Worm (Caenorhabditis elegans) whole organism, young adult: ENCODE results near the gene Y24D9B.1.

Experiments
- B0019.2 ChIP-seq: fragments of 200-800 bp; sonication (Bioruptor generic); conservative IDR thresholded peaks from 2 replicates; pipeline ENCODE4 v1.3.6; 2022; ENCODE audit warnings: missing genetic modification reagents, missing genetic modification characterization, missing compliant biosample characterization
- B0261.1 ChIP-seq: sonication (generic microtip); optimal IDR thresholded peaks from 2 replicates; lab custom pipeline; 2016; ENCODE audit warnings: mild to moderate bottlenecking, missing genetic modification characterization, moderate library complexity, missing compliant biosample characterization
- C06A6.2 ChIP-seq: fragments of 200-800 bp; sonication (Bioruptor generic); conservative IDR thresholded peaks from 2 replicates; pipeline ENCODE4 v1.3.6; 2022; ENCODE audit warnings: missing genetic modification characterization, missing compliant biosample characterization
- F23B12.7 ChIP-seq: sonication (generic microtip); optimal IDR thresholded peaks from 2 replicates; lab custom pipeline; 2017; ENCODE audit warnings: missing genetic modification characterization, mild to moderate bottlenecking, missing compliant biosample characterization, antibody characterized with exemption, moderate library complexity; ENCODE audit not compliant: insufficient read depth
- F33H1.4 ChIP-seq: fragments of 200-800 bp; sonication (Bioruptor generic); IDR thresholded peaks from 2 replicates; pipeline ENCODE4 v1.3.6; 2022; ENCODE audit warnings: missing genetic modification reagents, missing genetic modification characterization, missing compliant biosample characterization
- F39B2.1 ChIP-seq: fragments of 200-800 bp; sonication (Bioruptor generic); IDR thresholded peaks from 2 replicates; pipeline ENCODE4 v1.3.6; 2022; ENCODE audit warnings: missing genetic modification reagents, missing genetic modification characterization, missing compliant biosample characterization
- F49E8.2 ChIP-seq: sonication (generic microtip); optimal IDR thresholded peaks from 3 replicates; lab custom pipeline; 2017; ENCODE audit warnings: missing genetic modification characterization, mild to moderate bottlenecking, missing compliant biosample characterization, antibody characterized with exemption, moderate library complexity; ENCODE audit not compliant: insufficient read depth
- F52B5.7 ChIP-seq: sonication (generic microtip); optimal IDR thresholded peaks from 2 replicates; lab custom pipeline; 2016; ENCODE audit warnings: mild to moderate bottlenecking, missing genetic modification characterization, missing compliant biosample characterization
- F57C9.4 ChIP-seq: sonication (generic microtip); optimal IDR thresholded peaks from 2 replicates; lab custom pipeline; 2017; ENCODE audit warnings: mild to moderate bottlenecking, missing genetic modification characterization, missing compliant biosample characterization
- Y56A3A.18 ChIP-seq: fragments of 200-800 bp; sonication (Bioruptor generic); IDR thresholded peaks from 2 replicates; pipeline ENCODE4 v1.3.6; 2022; ENCODE audit warnings: missing genetic modification reagents, missing genetic modification characterization, missing compliant biosample characterization
- Y79H2A.3 ChIP-seq: fragments of 200-800 bp; sonication (Bioruptor generic); conservative IDR thresholded peaks from 2 replicates; pipeline ENCODE4 v1.3.6; 2022; ENCODE audit warnings: missing genetic modification reagents, missing genetic modification characterization, missing compliant biosample characterization
- ZK185.1 ChIP-seq: sonication (generic microtip); optimal IDR thresholded peaks from 2 replicates; lab custom pipeline; 2016; ENCODE audit warnings: mild to moderate bottlenecking, missing genetic modification characterization, missing compliant biosample characterization; ENCODE audit not compliant: poor library complexity, severe bottlenecking
- aptf-3 ChIP-seq: fragments of 200-800 bp; sonication (Bioruptor generic); IDR thresholded peaks from 2 replicates; pipeline ENCODE4 v1.3.6; 2022; ENCODE audit warnings: missing genetic modification characterization, missing compliant biosample characterization
- attf-3 ChIP-seq: fragments of 200-800 bp; sonication (Bioruptor generic); conservative IDR thresholded peaks from 2 replicates; pipeline ENCODE4 v1.3.6; 2022; ENCODE audit warnings: missing genetic modification reagents, missing genetic modification characterization, missing compliant biosample characterization
- attf-5 ChIP-seq: fragments of 200-800 bp; sonication (Bioruptor generic); optimal IDR thresholded peaks from 2 replicates; lab custom pipeline; 2018; ENCODE audit warnings: mild to moderate bottlenecking, missing genetic modification characterization, missing compliant biosample characterization
- bed-1 ChIP-seq: fragments of 200-800 bp; sonication (Bioruptor generic); IDR thresholded peaks from 2 replicates; pipeline ENCODE4 v1.3.6; 2022; ENCODE audit warnings: missing genetic modification reagents, missing genetic modification characterization, missing compliant biosample characterization
- ccch-3 ChIP-seq: fragments of 200-800 bp; sonication (Bioruptor generic); optimal IDR thresholded peaks from 2 replicates; lab custom pipeline; 2018; ENCODE audit warnings: mild to moderate bottlenecking, missing genetic modification characterization, missing compliant biosample characterization
- cebp-1 ChIP-seq, 2 experiments: fragments of 200-800 bp in 1 of 2; sonication (Bioruptor generic) in 1 of 2; sonication (generic microtip) in 1 of 2; IDR thresholded peaks in 1 of 2; optimal IDR thresholded peaks in 1 of 2; 2 replicates each; pipeline versions ENCODE4 v1.3.6 to Lab custom; 2017 to 2022; ENCODE audit warnings: missing compliant biosample characterization in 2 of 2, missing genetic modification characterization in 2 of 2, mild to moderate bottlenecking in 1 of 2, missing genetic modification reagents in 1 of 2, moderate library complexity in 1 of 2
- cebp-2 ChIP-seq: fragments of 200-800 bp; sonication (Bioruptor generic); IDR thresholded peaks from 2 replicates; pipeline ENCODE4 v1.3.6; 2022; ENCODE audit warnings: missing genetic modification characterization, missing compliant biosample characterization
- ceh-79 ChIP-seq: sonication (generic microtip); optimal IDR thresholded peaks from 2 replicates; lab custom pipeline; 2017; ENCODE audit warnings: mild to moderate bottlenecking, missing genetic modification characterization, missing compliant biosample characterization
- dpff-1 ChIP-seq: sonication (generic microtip); optimal IDR thresholded peaks from 2 replicates; lab custom pipeline; 2017; ENCODE audit warnings: mild to moderate bottlenecking, missing genetic modification characterization, missing compliant biosample characterization
- dpl-1 ChIP-seq: fragments of 150-350 bp; optimal IDR thresholded peaks from 2 replicates; lab custom pipeline; 2014; ENCODE audit warnings: missing biosample characterization, missing genetic modification reagents, missing genetic modification characterization
- efl-1 ChIP-seq: fragments of 150-350 bp; optimal IDR thresholded peaks from 2 replicates; lab custom pipeline; 2014; ENCODE audit warnings: missing biosample characterization, missing genetic modification reagents, missing genetic modification characterization
- egrh-3 ChIP-seq: fragments of 200-800 bp; sonication (Bioruptor generic); IDR thresholded peaks from 2 replicates; pipeline ENCODE4 v1.3.6; 2022; ENCODE audit warnings: missing genetic modification reagents, missing genetic modification characterization, missing compliant biosample characterization
- hmg-1.2 ChIP-seq: fragments of 200-800 bp; sonication (Bioruptor generic); IDR thresholded peaks from 2 replicates; pipeline ENCODE4 v1.3.6; 2022; ENCODE audit warnings: missing genetic modification reagents, missing genetic modification characterization, missing compliant biosample characterization
- hmg-20 ChIP-seq: fragments of 200-800 bp; sonication (Bioruptor generic); IDR thresholded peaks from 2 replicates; pipeline ENCODE4 v1.3.6; 2022; ENCODE audit warnings: missing genetic modification reagents, missing genetic modification characterization, missing compliant biosample characterization
- lin-26 ChIP-seq: fragments of 200-800 bp; sonication (Bioruptor generic); IDR thresholded peaks from 2 replicates; pipeline ENCODE4 v1.3.6; 2022; ENCODE audit warnings: missing genetic modification reagents, missing genetic modification characterization, missing compliant biosample characterization
- lin-54 ChIP-seq: fragments of 200-800 bp; sonication (Bioruptor generic); optimal IDR thresholded peaks from 2 replicates; lab custom pipeline; 2018; ENCODE audit warnings: mild to moderate bottlenecking, missing genetic modification characterization, missing compliant biosample characterization
- lir-1 ChIP-seq: fragments of 200-800 bp; sonication (Bioruptor generic); conservative IDR thresholded peaks from 2 replicates; pipeline ENCODE4 v1.3.6; 2022; ENCODE audit warnings: missing genetic modification reagents, missing genetic modification characterization, missing compliant biosample characterization
- lsl-1 ChIP-seq: fragments of 200-800 bp; sonication (Bioruptor generic); optimal IDR thresholded peaks from 2 replicates; lab custom pipeline; 2018; ENCODE audit warnings: mild to moderate bottlenecking, missing genetic modification characterization, moderate library complexity, missing compliant biosample characterization
- madf-6 ChIP-seq: fragments of 200-800 bp; sonication (Bioruptor generic); IDR thresholded peaks from 2 replicates; pipeline ENCODE4 v1.3.6; 2022; ENCODE audit warnings: missing genetic modification reagents, missing genetic modification characterization, missing compliant biosample characterization
- madf-8 ChIP-seq: fragments of 200-800 bp; sonication (Bioruptor generic); conservative IDR thresholded peaks from 2 replicates; pipeline ENCODE4 v1.3.6; 2022; ENCODE audit warnings: missing genetic modification reagents, missing genetic modification characterization, missing compliant biosample characterization
- mcd-1 ChIP-seq: fragments of 200-800 bp; sonication (Bioruptor generic); IDR thresholded peaks from 2 replicates; pipeline ENCODE4 v1.3.6; 2022; ENCODE audit warnings: missing genetic modification reagents, missing genetic modification characterization, missing compliant biosample characterization
- pbrm-1 ChIP-seq: fragments of 200-800 bp; sonication (Bioruptor generic); IDR thresholded peaks from 2 replicates; pipeline ENCODE4 v1.3.6; 2022; ENCODE audit warnings: missing genetic modification reagents, missing genetic modification characterization, missing compliant biosample characterization
- pha-4 ChIP-seq: fragments of 150-350 bp; sonication (generic microtip); optimal IDR thresholded peaks from 2 replicates; lab custom pipeline; 2014; ENCODE audit warnings: missing biosample characterization, missing genetic modification reagents, missing genetic modification characterization
- rcor-1 ChIP-seq: fragments of 200-800 bp; sonication (Bioruptor generic); IDR thresholded peaks from 2 replicates; pipeline ENCODE4 v1.3.6; 2022; ENCODE audit warnings: missing genetic modification reagents, missing genetic modification characterization, missing compliant biosample characterization
- rec-8 ChIP-seq, 2 experiments: sonication (generic microtip); optimal IDR thresholded peaks; 2 replicates each; lab custom pipeline; 2016; ENCODE audit warnings: mild to moderate bottlenecking in 2 of 2, missing genetic modification characterization in 2 of 2, missing genetic modification reagents in 2 of 2, missing genotype in 2 of 2, missing biosample characterization in 1 of 2, missing compliant biosample characterization in 1 of 2, moderate library complexity in 1 of 2
- repo-1 ChIP-seq: sonication (generic microtip); optimal IDR thresholded peaks from 2 replicates; lab custom pipeline; 2017; ENCODE audit warnings: mild to moderate bottlenecking, missing genetic modification characterization, missing compliant biosample characterization
- snpc-1.3 ChIP-seq: sonication (generic microtip); optimal IDR thresholded peaks from 2 replicates; lab custom pipeline; 2017; ENCODE audit warnings: missing genetic modification characterization, mild to moderate bottlenecking, missing compliant biosample characterization, antibody characterized with exemption, moderate library complexity, missing genotype, missing genetic modification reagents; ENCODE audit not compliant: insufficient read depth
- snpc-3.4 ChIP-seq: sonication (generic microtip); optimal IDR thresholded peaks from 2 replicates; lab custom pipeline; 2017; ENCODE audit warnings: missing genetic modification characterization, mild to moderate bottlenecking, missing compliant biosample characterization, antibody characterized with exemption, moderate library complexity, missing genotype, missing genetic modification reagents
- tlf-1 ChIP-seq: fragments of 200-800 bp; sonication (Bioruptor generic); optimal IDR thresholded peaks from 2 replicates; lab custom pipeline; 2018; ENCODE audit warnings: mild to moderate bottlenecking, missing genetic modification characterization, missing compliant biosample characterization
- unc-130 ChIP-seq: sonication (generic microtip); optimal IDR thresholded peaks from 2 replicates; lab custom pipeline; 2016; ENCODE audit warnings: missing genetic modification reagents, missing genetic modification characterization, missing compliant biosample characterization
- zfh-2 ChIP-seq: fragments of 200-800 bp; sonication (Bioruptor generic); conservative IDR thresholded peaks from 2 replicates; pipeline ENCODE4 v1.3.6; 2022; ENCODE audit warnings: missing genetic modification reagents, missing genetic modification characterization, missing compliant biosample characterization
- ztf-22 ChIP-seq: fragments of 200-800 bp; sonication (Bioruptor generic); optimal IDR thresholded peaks from 2 replicates; lab custom pipeline; 2018; ENCODE audit warnings: mild to moderate bottlenecking, missing genetic modification characterization, moderate library complexity, missing compliant biosample characterization
- ztf-25 ChIP-seq: fragments of 200-800 bp; sonication (Bioruptor generic); IDR thresholded peaks from 2 replicates; pipeline ENCODE4 v1.3.6; 2022; ENCODE audit warnings: missing genetic modification reagents, missing genetic modification characterization, missing compliant biosample characterization
- ztf-6 ChIP-seq: fragments of 200-800 bp; sonication (Bioruptor generic); IDR thresholded peaks from 2 replicates; pipeline ENCODE4 v1.3.6; 2022; ENCODE audit warnings: missing genetic modification reagents, missing genetic modification characterization, missing compliant biosample characterization

Gene Y24D9B.1

ce11 chrIV:4307227-4307946 is 9.8 kb upstream of the Y24D9B.1 start, which contains the start of gene set-9:
Gene set-9 (plus strand): TSS chrIV:4307896.
- TF ChIP-seq cebp-2 (GFP tag; lab: Robert Waterston, UW) (no peak), F23B12.7 (no peak), attf-3 (GFP tag; lab: Robert Waterston, UW) (no peak), B0261.1 (tag; lab: Kevin White, UChicago) (no peak), ceh-79 (no peak), zfh-2 (GFP tag; lab: Robert Waterston, UW) (no peak), lin-26 (no peak), ztf-6 (GFP tag; lab: Robert Waterston, UW) (no peak), egrh-3 (GFP tag; lab: Robert Waterston, UW) (no peak), lin-54 (GFP tag; lab: Kevin White, UChicago) (peak; percentile 15), pha-4 (no peak), hmg-1.2 (GFP tag; lab: Robert Waterston, UW) (no peak), bed-1 (no peak), F39B2.1 (no peak), F52B5.7 (tag; lab: Kevin White, UChicago) (no peak), rcor-1 (GFP tag; lab: Robert Waterston, UW) (no peak), ztf-22 (GFP tag; lab: Kevin White, UChicago) (no peak), F33H1.4 (GFP tag; lab: Robert Waterston, UW) (0 out of 2 replicates have a peak, but pooled peaks have one; percentile 24), snpc-1.3 (no peak), attf-5 (no peak), madf-6 (GFP tag; lab: Robert Waterston, UW) (peak; percentile 57), F49E8.2 (tag; lab: Kevin White, UChicago) (peak; percentile 60), dpff-1 (tag; lab: Kevin White, UChicago) (no peak), pbrm-1 (GFP tag; lab: Robert Waterston, UW) (0 out of 2 replicates have a peak, but pooled peaks have one; percentile 13), hmg-20 (GFP tag; lab: Robert Waterston, UW) (no peak), repo-1 (tag; lab: Kevin White, UChicago) (no peak), aptf-3 (GFP tag; lab: Robert Waterston, UW) (no peak), mcd-1 (GFP tag; lab: Robert Waterston, UW) (no peak), Y79H2A.3 (GFP tag; lab: Robert Waterston, UW) (no peak), Y56A3A.18 (GFP tag; lab: Robert Waterston, UW) (no peak), tlf-1 (GFP tag; lab: Kevin White, UChicago) (no peak), F57C9.4 (tag; lab: Kevin White, UChicago) (no peak), dpl-1 (GFP tag; lab: Kevin White, UChicago) (peak; percentile 8), lir-1 (no peak), lsl-1 (GFP tag; lab: Kevin White, UChicago) (peak; percentile 85), madf-8 (GFP tag; lab: Robert Waterston, UW) (peak; percentile 39; the same call in 1 of the 2 replicates), snpc-3.4 (no peak), ZK185.1 (tag; lab: Kevin White, UChicago) (no peak), C06A6.2 (GFP tag; lab: Robert Waterston, UW) (no peak), ztf-25 (GFP tag; lab: Robert Waterston, UW) (no peak), rec-8 (tag; optimal IDR thresholded peaks at IDR 0.05; lab: Kevin White, UChicago) (no peak), B0019.2 (GFP tag; lab: Robert Waterston, UW) (no peak), unc-130 (GFP tag; lab: Kevin White, UChicago) (no peak), efl-1 (GFP tag; lab: Kevin White, UChicago) (peak; percentile 73), ccch-3 (GFP tag; lab: Kevin White, UChicago) (no peak), cebp-1 (GFP tag; IDR thresholded peaks at IDR 0.05; lab: Robert Waterston, UW) (no peak), cebp-1 (tag; optimal IDR thresholded peaks at IDR 0.05; lab: Kevin White, UChicago) (peak; percentile 6)
